Fruit fly (Drosophila melanogaster): Measurements from ENCODE around the gene CG7950.

CG7950 gene

DNA sequence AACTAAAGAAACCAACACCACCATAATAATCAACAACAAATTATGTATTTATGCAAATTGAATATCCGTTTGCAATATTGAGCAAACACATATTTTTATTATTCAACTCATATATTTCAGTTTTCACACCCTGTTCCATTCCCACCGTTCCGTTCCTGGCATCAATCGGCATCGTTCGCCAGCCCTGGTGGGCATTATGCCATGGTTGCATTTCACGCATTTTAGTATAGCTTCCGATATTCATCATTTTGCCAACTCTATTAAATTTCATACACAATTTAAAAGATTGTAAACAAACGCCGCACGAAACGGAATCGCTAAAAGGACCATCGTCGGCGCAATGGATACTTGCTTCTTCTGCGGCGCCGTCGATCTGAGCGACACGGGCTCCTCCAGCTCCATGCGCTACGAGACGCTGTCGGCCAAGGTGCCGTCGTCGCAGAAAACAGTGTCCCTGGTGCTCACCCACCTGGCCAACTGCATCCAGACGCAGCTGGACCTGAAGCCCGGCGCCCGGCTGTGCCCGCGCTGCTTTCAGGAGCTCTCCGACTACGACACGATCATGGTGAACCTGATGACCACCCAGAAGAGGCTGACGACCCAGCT is 13.4 kb upstream of the CG7950 start, which contains the start of gene Sry-delta (continued):
- TF ChIP-seq Jarid2 (GFP tag; optimal IDR thresholded peaks at IDR 0.05), result no peak
- peak; percentile 86 for TF ChIP-seq maf-S (GFP tag; optimal IDR thresholded peaks at IDR 0.05)
- TF ChIP-seq insv (GFP tag; optimal IDR thresholded peaks at IDR 0.05), result peak in 1 of 2 experiments; percentile 46
- peak; percentile 60 for TF ChIP-seq psq (GFP tag; optimal IDR thresholded peaks at IDR 0.05)
- peak; percentile 81 for TF ChIP-seq nmo (GFP tag; optimal IDR thresholded peaks at IDR 0.05)
- TF ChIP-seq so (GFP tag; IDR thresholded peaks at IDR 0.05), result no peak
- no peak for TF ChIP-seq CG18599 (GFP tag; optimal IDR thresholded peaks at IDR 0.05)
- peak; percentile 90 for TF ChIP-seq sob (GFP tag; IDR thresholded peaks at IDR 0.05)
- TF ChIP-seq HHEX (GFP tag; optimal IDR thresholded peaks at IDR 0.05), result peak; percentile 73
- no peak for TF ChIP-seq CG7839 (tag; optimal IDR thresholded peaks at IDR 0.05)
- peak; percentile 77 for TF ChIP-seq Dref (GFP tag; IDR thresholded peaks at IDR 0.05)
- peak; percentile 3 for TF ChIP-seq CG14965 (GFP tag; optimal IDR thresholded peaks at IDR 0.05; ENCODE audit: borderline replicate concordance)
- TF ChIP-seq mld (GFP tag; IDR thresholded peaks at IDR 0.05; ENCODE audit: partially characterized antibody), result peak; percentile 41; the same call in 1 of the 3 replicates
- no peak for TF ChIP-seq CG6854 (GFP tag; optimal IDR thresholded peaks at IDR 0.05)
- no peak; the same call in 1 of the 2 replicates for TF ChIP-seq ham (GFP tag; IDR thresholded peaks at IDR 0.05)
- TF ChIP-seq klu (GFP tag; IDR thresholded peaks at IDR 0.05), result peak; percentile 64
- peak; percentile 79 for TF ChIP-seq repo (GFP tag; optimal IDR thresholded peaks at IDR 0.05)

dm6 chr3R:30046029-30047001 is 10.3 kb upstream of the CG7950 start, which contains the start of the genes RpL32 and CG7943:
RpL32 (minus strand) TSS chr3R:30046161.
CG7943 (plus strand) TSS chr3R:30046470.
- TF ChIP-seq tgo (GFP tag; IDR thresholded peaks at IDR 0.05) (peak; percentile 93), MBD-R2 (GFP tag; IDR thresholded peaks at IDR 0.05) (peak; percentile 89), Antp (GFP tag; optimal IDR thresholded peaks at IDR 0.05) (peak; percentile 98), CG8359 (GFP tag; optimal IDR thresholded peaks at IDR 0.05; ENCODE audit: borderline replicate concordance) (peak; percentile 85), wek (GFP tag; optimal IDR thresholded peaks at IDR 0.05) (peak; percentile 82), hbn (GFP tag; IDR thresholded peaks at IDR 0.05; ENCODE audit: partially characterized antibody) (peak; percentile 100), CG17802 (tag; optimal IDR thresholded peaks at IDR 0.05) (peak; percentile 84), gt (GFP tag; IDR thresholded peaks at IDR 0.05) (peak; percentile 82), jumu (GFP tag; optimal IDR thresholded peaks at IDR 0.05) (peak; percentile 97), CG4820 (GFP tag; optimal IDR thresholded peaks at IDR 0.05) (peak; percentile 92), dpn (GFP tag; optimal IDR thresholded peaks at IDR 0.05) (peak; percentile 83 to 98), CG32767 (GFP tag; IDR thresholded peaks at IDR 0.05) (peak; percentile 85), ERR (GFP tag; optimal IDR thresholded peaks at IDR 0.05) (peak; percentile 91), Deaf1 (tag; optimal IDR thresholded peaks at IDR 0.05) (peak; percentile 71), CG11504 (tag; optimal IDR thresholded peaks at IDR 0.05) (peak; percentile 90), dmrt11E (tag; optimal IDR thresholded peaks at IDR 0.05) (peak; percentile 79), fd96Cb (tag; optimal IDR thresholded peaks at IDR 0.05) (peak; percentile 88), CG3847 (GFP tag; IDR thresholded peaks at IDR 0.05) (peak; percentile 95), Lim3 (GFP tag; IDR thresholded peaks at IDR 0.05) (peak; percentile 83), schlank (tag; optimal IDR thresholded peaks at IDR 0.05) (peak; percentile 93), shn (GFP tag; optimal IDR thresholded peaks at IDR 0.05) (peak; percentile 95), pfk (GFP tag; optimal IDR thresholded peaks at IDR 0.05) (peak; percentile 80), prd (optimal IDR thresholded peaks at IDR 0.05) (no peak), prd (GFP tag; IDR thresholded peaks at IDR 0.05) (peak; percentile 97), CG4424 (GFP tag; optimal IDR thresholded peaks at IDR 0.05) (peak; percentile 95), so (GFP tag; IDR thresholded peaks at IDR 0.05) (peak; percentile 98), ham (GFP tag; IDR thresholded peaks at IDR 0.05) (peak; percentile 89), CG3726 (GFP tag; IDR thresholded peaks at IDR 0.05) (peak; percentile 91), vfl (GFP tag; optimal IDR thresholded peaks at IDR 0.05) (peak; percentile 94), Trl (optimal IDR thresholded peaks at IDR 0.05) (no peak), Trl (GFP tag; optimal IDR thresholded peaks at IDR 0.05) (peak; percentile 98), CG17385 (GFP tag; optimal IDR thresholded peaks at IDR 0.05) (peak; percentile 86)
